Worm (Caenorhabditis elegans) whole organism, L1 larva: ENCODE data around the gene F08G2.7.

Experiments
- C16A3.4 ChIP-seq: fragments of 150-350 bp; optimal IDR thresholded peaks from 2 replicates; lab custom pipeline; 2014; ENCODE audit warnings: missing biosample characterization, missing genetic modification characterization
- F16B12.6 ChIP-seq: fragments of 150-350 bp; optimal IDR thresholded peaks from 2 replicates; lab custom pipeline; 2014; ENCODE audit warnings: missing biosample characterization, missing genetic modification characterization
- Y116A8C.19 ChIP-seq: sonication (generic microtip); optimal IDR thresholded peaks from 2 replicates; lab custom pipeline; 2016; ENCODE audit warnings: missing compliant biosample characterization, missing genetic modification characterization, borderline replicate concordance
- aha-1 ChIP-seq: fragments of 150-350 bp; optimal IDR thresholded peaks from 2 replicates; lab custom pipeline; 2014; ENCODE audit warnings: missing biosample characterization, missing genetic modification characterization
- ama-1 ChIP-seq: fragments of 150-350 bp; optimal IDR thresholded peaks from 2 replicates; lab custom pipeline; 2014
- blmp-1 ChIP-seq: fragments of 150-350 bp; optimal IDR thresholded peaks from 2 replicates; lab custom pipeline; 2014; ENCODE audit warnings: missing biosample characterization, missing genetic modification characterization
- dpl-1 ChIP-seq, 3 experiments: fragments of 150-350 bp in 2 of 3; sonication (generic microtip) in 1 of 3; optimal IDR thresholded peaks; 2 replicates each; lab custom pipeline; 2014 to 2017; ENCODE audit warnings: missing biosample characterization in 3 of 3, missing genetic modification characterization in 3 of 3, missing genetic modification reagents in 3 of 3
- dsc-1 ChIP-seq: sonication (generic microtip); optimal IDR thresholded peaks from 2 replicates; lab custom pipeline; 2016; ENCODE audit warnings: mild to moderate bottlenecking, missing genetic modification characterization, missing compliant biosample characterization
- ets-5 ChIP-seq: fragments of 200-800 bp; sonication (Bioruptor generic); IDR thresholded peaks from 2 replicates; pipeline ENCODE4 v1.3.6; 2022; ENCODE audit warnings: missing genetic modification characterization, missing compliant biosample characterization
- fkh-10 ChIP-seq: sonication (generic microtip); optimal IDR thresholded peaks from 2 replicates; lab custom pipeline; 2017; ENCODE audit warnings: missing biosample characterization, missing genetic modification reagents, missing genetic modification characterization
- fkh-4 ChIP-seq: sonication (generic microtip); optimal IDR thresholded peaks from 2 replicates; lab custom pipeline; 2016; ENCODE audit warnings: missing compliant biosample characterization, missing genetic modification characterization, borderline replicate concordance
- grh-1 ChIP-seq: fragments of 200-800 bp; sonication (Bioruptor generic); IDR thresholded peaks from 2 replicates; pipeline ENCODE4 v1.3.6; 2022; ENCODE audit warnings: missing genetic modification reagents, missing genetic modification characterization, missing compliant biosample characterization
- hlh-17 ChIP-seq: fragments of 200-800 bp; sonication (Bioruptor generic); optimal IDR thresholded peaks from 2 replicates; lab custom pipeline; 2018; ENCODE audit warnings: missing genetic modification characterization, mild to moderate bottlenecking, missing compliant biosample characterization, moderate library complexity, borderline replicate concordance
- irx-1 ChIP-seq: sonication (generic microtip); optimal IDR thresholded peaks from 2 replicates; lab custom pipeline; 2016; ENCODE audit warnings: missing genetic modification characterization, missing compliant biosample characterization
- isw-1 ChIP-seq: fragments of 200-800 bp; sonication (Bioruptor generic); IDR thresholded peaks from 2 replicates; pipeline ENCODE4 v1.3.6; 2022; ENCODE audit warnings: missing genetic modification characterization, missing compliant biosample characterization
- jun-1 ChIP-seq: fragments of 150-350 bp; optimal IDR thresholded peaks from 2 replicates; lab custom pipeline; 2014; ENCODE audit warnings: missing biosample characterization, missing genetic modification reagents, missing genetic modification characterization
- lin-14 ChIP-seq: fragments of 200-800 bp; sonication (Bioruptor generic); optimal IDR thresholded peaks from 2 replicates; lab custom pipeline; 2018; ENCODE audit warnings: mild to moderate bottlenecking, missing genetic modification characterization, moderate library complexity, missing compliant biosample characterization
- lin-35 ChIP-seq, 2 experiments: fragments of 150-350 bp; optimal IDR thresholded peaks; 2 replicates each; lab custom pipeline; 2014; ENCODE audit warnings: missing biosample characterization in 2 of 2, missing genetic modification characterization in 2 of 2, missing genetic modification reagents in 2 of 2
- lin-39 ChIP-seq: fragments of 150-350 bp; optimal IDR thresholded peaks from 2 replicates; lab custom pipeline; 2014; ENCODE audit warnings: missing biosample characterization, missing genetic modification reagents, missing genetic modification characterization
- lir-3 ChIP-seq: sonication (generic microtip); optimal IDR thresholded peaks from 2 replicates; lab custom pipeline; 2016; ENCODE audit warnings: mild to moderate bottlenecking, missing genetic modification characterization, moderate library complexity, missing compliant biosample characterization; ENCODE audit not compliant: poor library complexity
- lsy-2 ChIP-seq, 2 experiments: fragments of 150-350 bp; optimal IDR thresholded peaks; 2 replicates each; lab custom pipeline; 2014; ENCODE audit warnings: missing biosample characterization in 2 of 2, missing genetic modification characterization in 2 of 2
- nhr-12 ChIP-seq: sonication (generic microtip); optimal IDR thresholded peaks from 2 replicates; lab custom pipeline; 2017; ENCODE audit warnings: missing biosample characterization, missing genetic modification characterization
- nhr-20 ChIP-seq: sonication (generic microtip); optimal IDR thresholded peaks from 2 replicates; lab custom pipeline; 2016; ENCODE audit warnings: mild to moderate bottlenecking, missing genetic modification characterization, missing compliant biosample characterization
- nhr-28 ChIP-seq: fragments of 150-350 bp; optimal IDR thresholded peaks from 2 replicates; lab custom pipeline; 2014; ENCODE audit warnings: missing biosample characterization, missing genetic modification characterization
- nhr-47 ChIP-seq: sonication (generic microtip); optimal IDR thresholded peaks from 2 replicates; lab custom pipeline; 2016; ENCODE audit warnings: mild to moderate bottlenecking, missing genetic modification characterization, moderate library complexity, missing compliant biosample characterization
- nhr-71 ChIP-seq: sonication (generic microtip); optimal IDR thresholded peaks from 2 replicates; lab custom pipeline; 2016; ENCODE audit warnings: mild to moderate bottlenecking, missing genetic modification characterization, moderate library complexity, missing compliant biosample characterization
- nhr-76 ChIP-seq: sonication (generic microtip); optimal IDR thresholded peaks from 2 replicates; lab custom pipeline; 2017; ENCODE audit warnings: missing biosample characterization, missing genetic modification characterization
- nhr-85 ChIP-seq: sonication (generic microtip); peaks from one replicate; lab custom pipeline; 2016; ENCODE audit warnings: missing genetic modification characterization, inconsistent platforms, missing compliant biosample characterization
- sptf-1 ChIP-seq: fragments of 150-350 bp; optimal IDR thresholded peaks from 2 replicates; lab custom pipeline; 2014; ENCODE audit warnings: missing biosample characterization, missing genetic modification characterization
- swsn-7 ChIP-seq: sonication (generic microtip); optimal IDR thresholded peaks from 2 replicates; lab custom pipeline; 2016; ENCODE audit warnings: missing genetic modification characterization, missing compliant biosample characterization
- tbx-2 ChIP-seq: sonication (generic microtip); optimal IDR thresholded peaks from 2 replicates; lab custom pipeline; 2016; ENCODE audit warnings: missing genetic modification characterization, missing compliant biosample characterization
- tlp-1 ChIP-seq: fragments of 150-350 bp; optimal IDR thresholded peaks from 2 replicates; lab custom pipeline; 2014; ENCODE audit warnings: missing biosample characterization, missing genetic modification characterization
- unc-130 ChIP-seq: fragments of 150-350 bp; optimal IDR thresholded peaks from 2 replicates; lab custom pipeline; 2017; ENCODE audit warnings: missing biosample characterization, missing genetic modification characterization, inconsistent platforms
- unc-62 ChIP-seq: fragments of 150-350 bp; optimal IDR thresholded peaks from 2 replicates; lab custom pipeline; 2014; ENCODE audit warnings: missing biosample characterization, missing genetic modification reagents, missing genetic modification characterization
- unc-86 ChIP-seq: sonication (generic microtip); optimal IDR thresholded peaks from 2 replicates; lab custom pipeline; 2016; ENCODE audit warnings: missing genetic modification characterization, missing compliant biosample characterization
- vab-15 ChIP-seq: sonication (generic microtip); optimal IDR thresholded peaks from 2 replicates; lab custom pipeline; 2017; ENCODE audit warnings: missing genotype, mild to moderate bottlenecking, missing genetic modification characterization, missing compliant biosample characterization
- xbp-1 ChIP-seq: sonication (generic microtip); optimal IDR thresholded peaks from 2 replicates; lab custom pipeline; 2016; ENCODE audit warnings: missing genetic modification characterization, missing compliant biosample characterization
- zag-1 ChIP-seq: fragments of 150-350 bp; optimal IDR thresholded peaks from 2 replicates; lab custom pipeline; 2014; ENCODE audit warnings: missing biosample characterization, missing genetic modification characterization
- zip-4 ChIP-seq: fragments of 200-800 bp; sonication (Bioruptor generic); optimal IDR thresholded peaks from 2 replicates; lab custom pipeline; 2018; ENCODE audit warnings: mild to moderate bottlenecking, missing genetic modification characterization, moderate library complexity, missing compliant biosample characterization
- ztf-4 ChIP-seq: fragments of 150-350 bp; optimal IDR thresholded peaks from 2 replicates; lab custom pipeline; 2014; ENCODE audit warnings: missing biosample characterization, missing genetic modification characterization

The F08G2.7 gene

DNA sequence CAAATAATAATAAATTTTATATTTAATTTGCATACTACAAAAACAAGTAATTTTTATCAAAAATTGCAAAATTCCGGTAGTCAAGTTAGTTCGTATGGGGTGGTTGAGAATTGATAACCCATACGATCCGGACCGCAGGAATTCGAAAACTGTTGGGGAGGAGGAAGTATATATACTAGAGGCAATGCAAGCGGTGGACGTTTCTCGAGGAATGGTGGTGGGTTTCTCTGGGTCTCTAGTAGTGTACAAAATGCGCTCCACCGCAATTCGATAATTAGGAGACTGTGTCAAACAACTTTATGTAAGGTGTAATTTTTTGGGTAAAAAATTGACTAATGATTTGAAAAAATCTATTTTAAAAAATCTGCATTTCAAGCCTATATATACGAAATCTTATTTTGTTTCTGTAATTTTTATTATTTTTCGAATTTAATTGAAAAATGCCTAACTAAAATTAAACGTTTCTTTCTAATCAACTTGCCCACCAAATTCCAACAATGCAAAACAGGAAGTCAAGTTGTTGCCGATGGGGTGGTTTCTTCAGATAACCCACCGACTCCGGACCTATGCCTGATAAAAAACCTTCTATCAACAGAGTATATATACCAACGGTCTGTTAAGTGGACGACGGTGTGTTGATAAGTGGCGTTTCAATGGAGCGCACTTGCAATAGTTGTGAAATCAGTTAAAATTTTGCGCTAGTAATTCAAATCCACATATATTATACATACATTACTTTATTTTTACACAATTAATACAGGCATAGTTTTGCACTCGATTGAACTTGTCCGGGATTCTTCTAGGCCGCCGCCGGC lies 6.4 kb downstream of the F08G2.7 start (continued):
- peak; percentile 85 for TF ChIP-seq ama-1 (lab: Kevin White, UChicago)
- peak; percentile 99 for TF ChIP-seq dsc-1 (tag; lab: Kevin White, UChicago)
- TF ChIP-seq isw-1 (GFP tag; lab: Robert Waterston, UW) = peak; percentile 72
- no peak for TF ChIP-seq ets-5
- peak; percentile 91 for TF ChIP-seq unc-86
- TF ChIP-seq grh-1 (GFP tag; lab: Robert Waterston, UW) = peak; percentile 79
- TF ChIP-seq swsn-7 = peak; percentile 97
- peak; percentile 17 for TF ChIP-seq nhr-12 (tag; lab: Kevin White, UChicago)
- peak; percentile 54 for TF ChIP-seq nhr-76 (tag; lab: Kevin White, UChicago)
- peak; percentile 84 for TF ChIP-seq lir-3
- peak; percentile 78 for TF ChIP-seq blmp-1 (tag; lab: Kevin White, UChicago)
- TF ChIP-seq lsy-2 (tag; optimal IDR thresholded peaks at IDR 0.05; lab: Kevin White, UChicago) = peak; percentile 92 to 93
- no peak for TF ChIP-seq nhr-28 (tag; lab: Kevin White, UChicago)
- TF ChIP-seq dpl-1 (GFP tag; optimal IDR thresholded peaks at IDR 0.05; lab: Kevin White, UChicago) = peak; percentile 71 to 81 (median 78)
- TF ChIP-seq jun-1 (tag; lab: Kevin White, UChicago) = peak; percentile 94
- peak; percentile 94 for TF ChIP-seq tbx-2 (tag; lab: Kevin White, UChicago)
- no peak for TF ChIP-seq unc-62 (GFP tag; lab: Kevin White, UChicago)
- TF ChIP-seq nhr-85 = peak; percentile 93
- TF ChIP-seq zag-1 = no peak
- TF ChIP-seq C16A3.4 (tag; lab: Kevin White, UChicago) = peak; percentile 95
- peak; percentile 61 for TF ChIP-seq aha-1
- TF ChIP-seq fkh-10 (GFP tag; lab: Kevin White, UChicago) = peak; percentile 84
- peak; percentile 98 for TF ChIP-seq nhr-47 (tag; lab: Kevin White, UChicago)
- peak; percentile 58 for TF ChIP-seq fkh-4 (tag; lab: Kevin White, UChicago)
- peak; percentile 88 for TF ChIP-seq ztf-4
- TF ChIP-seq F16B12.6 (tag; lab: Kevin White, UChicago) = peak; percentile 65
- peak; percentile 97 for TF ChIP-seq unc-130 (tag; lab: Kevin White, UChicago)
- peak; percentile 88 for TF ChIP-seq zip-4
- peak; percentile 92 for TF ChIP-seq lin-39 (tag; lab: Kevin White, UChicago)
- TF ChIP-seq vab-15 (tag; lab: Kevin White, UChicago) = peak; percentile 62
- TF ChIP-seq tlp-1 = no peak
- peak; percentile 92 for TF ChIP-seq lin-14 (GFP tag; lab: Kevin White, UChicago)
- no peak for TF ChIP-seq hlh-17 (GFP tag; lab: Kevin White, UChicago)
- TF ChIP-seq sptf-1 (tag; lab: Kevin White, UChicago) = no peak
- TF ChIP-seq nhr-71 (tag; lab: Kevin White, UChicago) = peak; percentile 96
- peak; percentile 97 for TF ChIP-seq nhr-20
- TF ChIP-seq xbp-1 (tag; lab: Kevin White, UChicago) = peak; percentile 95
- TF ChIP-seq irx-1 = peak; percentile 94
- TF ChIP-seq, all 84 proteins: peak for 66

DNA sequence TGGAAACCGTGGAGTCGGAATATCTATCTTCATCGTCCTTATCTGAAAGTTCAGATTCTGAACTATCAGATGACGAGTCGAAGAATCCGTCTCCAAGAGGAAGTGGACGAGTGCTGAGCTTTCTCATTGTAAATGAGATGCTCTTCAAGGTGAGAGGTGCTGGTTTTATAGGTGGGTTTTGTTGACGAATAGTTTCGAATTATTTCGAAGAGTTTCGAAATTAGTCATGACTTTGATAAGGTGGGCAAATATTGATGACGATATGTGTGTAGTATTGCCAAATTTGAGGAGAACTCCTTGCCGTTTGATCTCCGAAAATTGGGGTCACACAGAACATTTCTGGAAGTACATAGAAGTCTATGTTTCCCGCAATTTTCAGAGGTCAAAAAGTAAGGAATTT lies 7.5 kb downstream of the F08G2.7 start, which contains the start of gene F08G2.5:
Gene F08G2.5, minus strand, starts transcription at position 127 of the 400 bp plus-strand sequence.
- TF ChIP-seq Y116A8C.19 (tag; lab: Kevin White, UChicago) (no peak), lin-35 (GFP tag; optimal IDR thresholded peaks at IDR 0.05; lab: Kevin White, UChicago) (peak in 1 of 2 experiments; percentile 33)
